Worm (Caenorhabditis elegans): ENCODE results near the gene rpl-9.

Gene rpl-9

DNA sequence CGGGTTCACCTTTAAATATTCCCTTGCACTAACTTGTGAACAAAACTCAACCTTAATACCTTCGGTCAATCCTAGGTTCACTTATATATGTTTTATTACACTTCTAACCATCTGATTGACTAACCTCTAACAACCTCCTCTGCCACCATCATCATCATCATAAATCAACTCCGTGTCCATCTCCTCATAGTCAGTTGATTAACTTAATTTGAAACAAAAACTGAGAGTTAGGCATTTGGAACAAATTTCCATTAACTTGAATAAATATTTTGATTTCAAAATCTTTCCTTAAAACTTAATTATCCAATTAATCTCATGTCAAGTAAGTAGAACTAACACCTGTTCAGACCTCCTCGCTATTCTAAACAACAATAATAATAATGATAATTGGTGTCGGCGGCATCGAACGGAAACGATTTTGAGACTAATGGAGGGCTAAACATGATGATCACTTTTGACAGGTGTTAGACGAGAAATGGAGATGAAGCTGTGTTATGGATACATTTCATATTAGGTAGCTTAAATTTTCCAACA lies 18.9 kb downstream of the rpl-9 start:
- no peak for TF ChIP-seq mls-2 (tag; optimal IDR thresholded peaks at IDR 0.05)
- no peak for TF ChIP-seq elt-1 (tag; optimal IDR thresholded peaks at IDR 0.05; ENCODE audit: borderline replicate concordance, insufficient read depth)
- no peak for TF ChIP-seq nhr-237 (tag; optimal IDR thresholded peaks at IDR 0.05)
- no peak for TF ChIP-seq drap-1 (GFP tag; optimal IDR thresholded peaks at IDR 0.05)
- TF ChIP-seq ceh-39 (tag; optimal IDR thresholded peaks at IDR 0.05): no peak
- no peak for TF ChIP-seq unc-120 (tag; optimal IDR thresholded peaks at IDR 0.05; ENCODE audit: poor library complexity, severe bottlenecking)
- no peak for TF ChIP-seq ztf-11 (tag; optimal IDR thresholded peaks at IDR 0.05)
- TF ChIP-seq snpc-4 (tag; optimal IDR thresholded peaks at IDR 0.05): no peak
- TF ChIP-seq nhr-76 (tag; optimal IDR thresholded peaks at IDR 0.05): no peak
- no peak for TF ChIP-seq flh-1 (GFP tag; optimal IDR thresholded peaks at IDR 0.05)
- peak; percentile 66 for TF ChIP-seq unc-62 (GFP tag; optimal IDR thresholded peaks at IDR 0.05)
- TF ChIP-seq nhr-2 (tag; optimal IDR thresholded peaks at IDR 0.05): peak; percentile 19
- TF ChIP-seq unc-39 (tag; optimal IDR thresholded peaks at IDR 0.05): no peak
- no peak for TF ChIP-seq cnd-1 (tag; optimal IDR thresholded peaks at IDR 0.05)

DNA sequence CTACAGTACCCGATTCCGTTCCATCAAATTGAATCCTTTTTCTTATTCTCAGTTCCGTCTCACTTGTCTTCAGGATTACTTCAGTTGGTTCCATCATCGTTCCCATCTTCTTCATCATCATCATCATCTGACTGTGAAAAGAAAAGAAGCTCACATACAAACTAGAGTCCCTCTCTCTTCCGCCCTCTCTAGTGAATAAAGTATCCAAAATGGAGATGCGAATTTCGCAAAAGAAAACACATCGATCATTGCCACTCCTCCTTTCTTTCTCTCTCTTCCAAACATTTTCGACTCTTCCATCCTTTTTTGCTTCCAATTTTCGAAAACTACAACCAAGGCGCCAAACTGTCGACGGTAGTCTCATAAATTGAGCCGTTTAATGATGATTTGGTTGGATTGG lies 19.8 kb downstream of the rpl-9 start:
- no peak for TF ChIP-seq hlh-1 (tag; optimal IDR thresholded peaks at IDR 0.05)
- no peak for TF ChIP-seq mep-1 (tag; optimal IDR thresholded peaks at IDR 0.05)
- no peak for TF ChIP-seq tbx-8 (GFP tag; optimal IDR thresholded peaks at IDR 0.05)

DNA sequence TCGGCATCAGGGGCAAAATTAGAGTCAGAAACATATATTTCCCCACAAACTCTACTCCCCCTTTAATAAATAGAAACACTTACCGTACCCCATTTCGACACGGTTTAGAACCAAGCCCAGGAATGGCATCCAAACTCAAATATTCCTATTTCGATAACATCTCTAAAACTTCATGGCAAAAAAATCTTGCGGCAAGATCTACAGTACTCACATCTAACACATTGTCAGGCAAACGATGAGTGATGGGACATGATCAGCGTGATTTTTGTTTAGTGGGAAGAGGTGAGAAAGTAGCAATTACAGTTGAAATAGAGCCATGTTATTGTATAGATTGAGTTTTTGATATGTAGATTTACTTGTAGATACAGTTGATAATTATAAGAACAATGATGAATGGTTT lies 21.7 kb downstream of the rpl-9 start:
- TF ChIP-seq sem-2 (GFP tag; optimal IDR thresholded peaks at IDR 0.05) (no peak), blmp-1 (tag; optimal IDR thresholded peaks at IDR 0.05) (no peak), unc-62 (GFP tag; optimal IDR thresholded peaks at IDR 0.05) (peak; percentile 28), elt-1 (tag; optimal IDR thresholded peaks at IDR 0.05; ENCODE audit: borderline replicate concordance, insufficient read depth) (no peak)

DNA sequence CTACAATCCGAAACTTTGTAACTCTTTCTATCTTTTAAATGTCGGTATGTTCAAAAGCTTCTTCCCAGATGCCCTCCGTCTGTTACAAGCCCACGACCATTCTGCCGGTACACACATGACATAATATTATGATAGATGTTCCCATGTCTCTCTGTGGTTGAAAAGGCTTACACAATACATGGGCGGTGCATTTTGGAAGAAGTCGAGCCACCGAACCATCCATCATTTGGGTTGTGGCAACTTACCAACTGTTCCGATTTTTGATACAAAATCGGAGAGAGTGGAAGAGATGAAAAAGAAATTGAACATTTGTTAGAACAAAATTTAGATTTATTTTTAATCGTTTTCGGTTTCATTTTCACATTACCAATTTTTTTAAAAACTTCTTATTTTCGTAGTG lies 23.7 kb downstream of the rpl-9 start:
- TF ChIP-seq lin-13 (tag; optimal IDR thresholded peaks at IDR 0.05) (no peak), ceh-83 (GFP tag; optimal IDR thresholded peaks at IDR 0.05) (no peak), hlh-1 (tag; optimal IDR thresholded peaks at IDR 0.05) (peak; percentile 78), blmp-1 (tag; optimal IDR thresholded peaks at IDR 0.05) (no peak), unc-62 (GFP tag; optimal IDR thresholded peaks at IDR 0.05) (peak; percentile 96), zip-8 (tag; optimal IDR thresholded peaks at IDR 0.05) (no peak), ces-1 (GFP tag; optimal IDR thresholded peaks at IDR 0.05) (no peak), tbx-8 (GFP tag; optimal IDR thresholded peaks at IDR 0.05) (no peak), elt-1 (tag; optimal IDR thresholded peaks at IDR 0.05; ENCODE audit: borderline replicate concordance, insufficient read depth) (no peak), unc-120 (tag; optimal IDR thresholded peaks at IDR 0.05; ENCODE audit: poor library complexity, severe bottlenecking) (peak; percentile 50), nhr-2 (tag; optimal IDR thresholded peaks at IDR 0.05) (no peak), nhr-12 (tag; optimal IDR thresholded peaks at IDR 0.05) (no peak), ceh-43 (GFP tag; optimal IDR thresholded peaks at IDR 0.05) (no peak), cnd-1 (tag; optimal IDR thresholded peaks at IDR 0.05) (peak; percentile 14), drap-1 (GFP tag; optimal IDR thresholded peaks at IDR 0.05) (no peak), mep-1 (tag; optimal IDR thresholded peaks at IDR 0.05) (no peak), nhr-237 (tag; optimal IDR thresholded peaks at IDR 0.05) (no peak), flh-1 (GFP tag; optimal IDR thresholded peaks at IDR 0.05) (no peak), mls-2 (tag; optimal IDR thresholded peaks at IDR 0.05) (no peak), pha-4 (tag; optimal IDR thresholded peaks at IDR 0.05) (no peak), nhr-76 (tag; optimal IDR thresholded peaks at IDR 0.05) (no peak), unc-39 (tag; optimal IDR thresholded peaks at IDR 0.05) (no peak), ztf-11 (tag; optimal IDR thresholded peaks at IDR 0.05) (no peak), ceh-39 (tag; optimal IDR thresholded peaks at IDR 0.05) (no peak), elt-3 (tag; optimal IDR thresholded peaks at IDR 0.05) (no peak), snpc-4 (tag; optimal IDR thresholded peaks at IDR 0.05) (no peak), lsy-2 (tag; optimal IDR thresholded peaks at IDR 0.05) (no peak), nhr-28 (tag; optimal IDR thresholded peaks at IDR 0.05) (no peak), bed-3 (GFP tag; optimal IDR thresholded peaks at IDR 0.05) (no peak), ham-2 (GFP tag; optimal IDR thresholded peaks at IDR 0.05) (no peak), mab-5 (tag; optimal IDR thresholded peaks at IDR 0.05) (no peak), sptf-1 (tag; optimal IDR thresholded peaks at IDR 0.05) (no peak), lin-32 (GFP tag; optimal IDR thresholded peaks at IDR 0.05) (no peak), sem-2 (GFP tag; optimal IDR thresholded peaks at IDR 0.05) (no peak), M03D4.4 (tag; optimal IDR thresholded peaks at IDR 0.05) (no peak)

Data from whole organism, mixed stage, embryonic.